Worm (Caenorhabditis elegans): Measurements from ENCODE around the gene T05A7.12.

T05A7.12 gene

DNA sequence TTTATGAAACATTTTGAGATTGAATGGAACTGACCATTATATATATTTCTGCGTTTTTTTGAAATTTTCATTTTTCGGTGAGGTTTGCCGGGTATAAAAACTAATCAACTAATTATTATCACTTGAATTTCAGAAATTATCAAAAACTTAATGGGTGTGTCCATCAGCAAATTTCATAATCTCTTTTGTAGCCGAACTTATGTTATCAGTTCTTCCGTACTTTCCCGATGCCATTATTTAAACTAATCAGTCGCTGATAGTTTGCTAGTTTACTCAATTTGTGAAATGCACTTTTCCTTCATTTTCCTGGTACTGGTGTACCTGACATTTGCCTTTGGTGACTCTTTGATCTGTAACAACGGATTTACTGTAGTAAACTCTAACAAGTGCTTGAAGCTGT, 11.1 kb upstream of the T05A7.12 start:
- TF ChIP-seq fkh-10 (GFP tag; optimal IDR thresholded peaks at IDR 0.05) (no peak), unc-62 (GFP tag; optimal IDR thresholded peaks at IDR 0.05 in 1 of 2) (no peak), unc-62 (tag; optimal IDR thresholded peaks at IDR 0.05) (no peak), T26A8.4 (GFP tag; IDR thresholded peaks at IDR 0.05) (no peak), ceh-44 (GFP tag; IDR thresholded peaks at IDR 0.05) (no peak), nhr-42 (GFP tag; IDR thresholded peaks at IDR 0.05) (no peak), zfp-3 (GFP tag; conservative IDR thresholded peaks at IDR 0.05) (no peak), mep-1 (tag; optimal IDR thresholded peaks at IDR 0.05) (no peak), arid-1 (GFP tag; conservative IDR thresholded peaks at IDR 0.05) (no peak), pqm-1 (tag; optimal IDR thresholded peaks at IDR 0.05) (peak; percentile 98), dmd-8 (GFP tag; IDR thresholded peaks at IDR 0.05) (no peak), unc-39 (tag; optimal IDR thresholded peaks at IDR 0.05) (no peak), nhr-48 (tag; optimal IDR thresholded peaks at IDR 0.05) (peak; percentile 21), Y5F2A.4 (GFP tag; optimal IDR thresholded peaks at IDR 0.05) (no peak), php-3 (GFP tag; IDR thresholded peaks at IDR 0.05) (no peak), lin-1 (GFP tag; IDR thresholded peaks at IDR 0.05) (0 out of 2 replicates have a peak, but pooled peaks have one; percentile 42), nhr-76 (tag; optimal IDR thresholded peaks at IDR 0.05) (no peak), lin-29 (GFP tag; IDR thresholded peaks at IDR 0.05) (no peak), lin-13 (GFP tag; optimal IDR thresholded peaks at IDR 0.05) (no peak), unc-130 (GFP tag; optimal IDR thresholded peaks at IDR 0.05) (no peak), F37D6.2 (tag; optimal IDR thresholded peaks at IDR 0.05) (no peak), tra-1 (GFP tag; IDR thresholded peaks at IDR 0.05) (no peak), dmd-6 (GFP tag; IDR thresholded peaks at IDR 0.05) (peak; percentile 70), hlh-11 (tag; optimal IDR thresholded peaks at IDR 0.05) (peak; percentile 27), madf-5 (GFP tag; IDR thresholded peaks at IDR 0.05) (no peak), snpc-4 (tag; optimal IDR thresholded peaks at IDR 0.05) (no peak), ceh-28 (tag; optimal IDR thresholded peaks at IDR 0.05) (no peak), aly-2 (tag; optimal IDR thresholded peaks at IDR 0.05) (no peak), Y105C5A.15 (GFP tag; IDR thresholded peaks at IDR 0.05) (no peak), dmd-9 (GFP tag; IDR thresholded peaks at IDR 0.05) (no peak), snpc-1.2 (GFP tag; IDR thresholded peaks at IDR 0.05) (no peak), ces-1 (GFP tag; optimal IDR thresholded peaks at IDR 0.05) (no peak), duxl-1 (tag; optimal IDR thresholded peaks at IDR 0.05; ENCODE audit: poor library complexity) (no peak), nhr-77 (tag; optimal IDR thresholded peaks at IDR 0.05) (peak; percentile 45), F49E8.2 (tag; optimal IDR thresholded peaks at IDR 0.05; ENCODE audit: borderline replicate concordance) (no peak), zip-11 (GFP tag; IDR thresholded peaks at IDR 0.05) (no peak), dpl-1 (GFP tag; optimal IDR thresholded peaks at IDR 0.05) (no peak), lsy-2 (tag; optimal IDR thresholded peaks at IDR 0.05) (peak in 1 of 2 experiments; percentile 11), nhr-28 (tag; optimal IDR thresholded peaks at IDR 0.05) (peak; percentile 84), daf-16 (GFP tag; optimal IDR thresholded peaks at IDR 0.05) (no peak), daf-16 (tag; optimal IDR thresholded peaks at IDR 0.05) (peak; percentile 66), ZK546.5 (tag; optimal IDR thresholded peaks at IDR 0.05) (no peak)

DNA sequence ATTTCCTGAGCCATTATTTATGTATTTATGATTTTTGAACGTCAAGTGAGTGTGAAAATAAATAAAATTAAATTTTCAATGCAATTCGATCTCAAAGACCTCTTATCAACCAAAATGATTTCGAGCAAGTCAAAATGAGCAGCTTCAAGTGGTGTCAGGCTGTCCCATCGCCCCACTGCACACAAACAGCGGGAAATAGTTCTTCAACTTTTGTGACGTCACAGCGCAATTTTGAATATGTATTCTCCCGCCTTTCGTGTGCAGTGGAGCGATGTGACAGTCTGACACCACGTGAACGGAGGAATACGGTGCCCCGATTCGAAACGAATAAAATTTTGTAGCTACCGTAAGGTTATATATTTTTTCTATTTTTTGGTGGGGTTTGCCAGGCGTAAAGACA, 10.6 kb upstream of the T05A7.12 start:
- TF ChIP-seq lin-39 (tag; optimal IDR thresholded peaks at IDR 0.05) (no peak), unc-130 (GFP tag; optimal IDR thresholded peaks at IDR 0.05) (no peak), F10B5.3 (tag; optimal IDR thresholded peaks at IDR 0.05) (no peak), saeg-2 (GFP tag; IDR thresholded peaks at IDR 0.05) (no peak)
